Worm (Caenorhabditis elegans): ENCODE measurements around the gene cct-6.

Gene cct-6

DNA sequence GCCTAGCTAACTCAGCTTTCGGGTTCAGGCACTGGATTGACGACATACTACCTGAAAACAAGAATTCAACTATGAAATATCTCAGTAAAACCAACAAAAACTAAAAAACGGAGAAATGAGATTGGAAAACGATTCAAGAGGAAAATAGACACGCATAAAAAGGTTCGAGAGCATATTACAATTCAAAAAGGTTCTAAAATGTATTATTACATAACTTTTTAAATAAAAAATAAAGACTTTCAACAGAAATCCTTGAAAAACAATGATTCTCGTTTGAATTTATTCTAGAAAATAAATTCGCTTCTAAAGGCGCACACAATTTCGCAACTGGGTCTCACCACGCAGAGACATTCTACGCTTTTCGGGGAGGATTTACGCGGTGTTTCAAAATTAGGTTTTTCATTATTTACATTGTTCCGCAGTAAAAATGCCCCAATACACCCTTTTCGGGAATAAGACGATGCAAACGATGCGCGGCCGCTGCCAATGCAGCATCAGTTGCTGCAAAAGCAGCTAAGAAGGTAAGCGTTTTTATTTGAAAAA lies at the start of gene cct-6, which contains the start of gene alh-9:
Gene cct-6 (minus strand): TSS at position 51 of the 543 bp plus-strand sequence.
Gene alh-9 (plus strand): TSS at position 382 of the 543 bp plus-strand sequence.
- TF ChIP-seq T22C8.4 (GFP tag; IDR thresholded peaks at IDR 0.05) (no peak), flt-1 (GFP tag; IDR thresholded peaks at IDR 0.05) (no peak), ztf-23 (GFP tag; IDR thresholded peaks at IDR 0.05) (no peak), ref-1 (GFP tag; conservative IDR thresholded peaks at IDR 0.05) (no peak), cog-1 (tag; optimal IDR thresholded peaks at IDR 0.05) (peak; percentile 72)

DNA sequence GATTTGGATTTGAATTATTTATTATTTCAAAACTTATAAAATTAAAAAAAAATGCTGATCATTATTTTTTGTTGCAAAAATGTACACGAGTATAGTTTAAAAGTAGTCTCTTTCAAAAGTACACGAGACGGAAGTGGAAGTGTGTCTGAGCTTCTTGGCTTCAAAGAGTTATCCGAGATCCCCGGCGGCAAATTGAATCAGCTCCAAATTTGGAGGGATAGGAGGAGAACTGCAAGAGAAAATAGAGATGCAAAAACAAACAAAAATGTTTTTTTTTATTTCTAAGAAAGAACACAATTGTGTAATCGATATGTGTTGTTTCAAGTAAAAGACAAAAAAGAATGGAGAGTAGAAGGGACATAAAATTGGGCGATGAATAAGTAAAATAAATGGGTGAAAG lies 47.1 kb upstream of the cct-6 start:
- TF ChIP-seq flt-1 (GFP tag; IDR thresholded peaks at IDR 0.05) (no peak), med-1 (GFP tag; optimal IDR thresholded peaks at IDR 0.05; ENCODE audit: insufficient read depth) (no peak), ref-1 (GFP tag; conservative IDR thresholded peaks at IDR 0.05) (no peak), klf-2 (GFP tag; conservative IDR thresholded peaks at IDR 0.05) (no peak), tab-1 (GFP tag; IDR thresholded peaks at IDR 0.05) (no peak), cog-1 (tag; optimal IDR thresholded peaks at IDR 0.05) (no peak), ztf-29 (GFP tag; IDR thresholded peaks at IDR 0.05) (no peak), T22C8.4 (GFP tag; IDR thresholded peaks at IDR 0.05) (no peak), ztf-23 (GFP tag; IDR thresholded peaks at IDR 0.05) (no peak)

DNA sequence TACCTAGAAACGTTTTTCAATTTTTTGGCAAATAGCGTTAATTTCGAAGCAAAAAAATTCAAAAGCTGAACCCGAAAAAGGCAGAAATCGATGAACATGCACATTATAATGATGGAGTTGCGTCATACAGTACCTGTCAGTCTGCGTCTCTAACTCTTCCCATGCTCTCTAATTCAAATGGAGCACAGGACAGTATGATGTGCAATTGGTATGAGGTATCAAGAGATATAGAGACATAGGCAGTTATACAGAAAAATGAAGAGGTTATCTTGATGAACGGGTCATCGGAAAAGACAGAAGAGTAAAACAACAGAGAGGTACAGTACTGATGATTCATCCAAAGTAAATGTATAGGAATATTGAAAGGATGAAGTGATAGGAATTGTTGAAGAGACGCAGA lies 45.2 kb upstream of the cct-6 start:
- TF ChIP-seq ref-1 (GFP tag; conservative IDR thresholded peaks at IDR 0.05) (no peak), flt-1 (GFP tag; IDR thresholded peaks at IDR 0.05) (no peak), klf-2 (GFP tag; conservative IDR thresholded peaks at IDR 0.05) (no peak), med-1 (GFP tag; optimal IDR thresholded peaks at IDR 0.05; ENCODE audit: insufficient read depth) (no peak)

DNA sequence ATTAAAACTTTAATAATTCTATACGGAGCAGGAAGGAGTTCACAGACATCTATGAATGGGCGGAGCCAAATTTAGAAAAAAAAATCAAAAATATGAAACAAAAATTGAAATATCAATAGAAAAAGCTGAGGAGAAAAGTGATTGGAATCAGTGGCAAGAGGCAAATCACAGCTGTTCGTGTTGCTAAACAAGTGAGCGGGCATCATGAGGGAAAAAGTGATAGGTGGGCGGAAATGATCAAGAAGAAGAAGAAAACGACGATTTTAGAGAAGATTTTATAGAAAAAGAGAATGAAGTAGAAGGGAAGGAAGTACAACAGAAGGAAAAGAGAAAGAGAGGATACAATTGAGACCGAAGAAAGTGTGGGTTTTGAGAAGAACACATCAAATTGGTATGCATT lies 43.1 kb upstream of the cct-6 start:
- no peak for TF ChIP-seq ref-1 (GFP tag; conservative IDR thresholded peaks at IDR 0.05)
- TF ChIP-seq T22C8.4 (GFP tag; IDR thresholded peaks at IDR 0.05) = no peak
- no peak for TF ChIP-seq med-1 (GFP tag; optimal IDR thresholded peaks at IDR 0.05; ENCODE audit: insufficient read depth)
- no peak for TF ChIP-seq flt-1 (GFP tag; IDR thresholded peaks at IDR 0.05)
- TF ChIP-seq klf-2 (GFP tag; conservative IDR thresholded peaks at IDR 0.05) = no peak
- TF ChIP-seq cog-1 (tag; optimal IDR thresholded peaks at IDR 0.05) = no peak
- no peak for TF ChIP-seq tab-1 (GFP tag; IDR thresholded peaks at IDR 0.05)
- no peak for TF ChIP-seq ztf-29 (GFP tag; IDR thresholded peaks at IDR 0.05)
- no peak for TF ChIP-seq ztf-23 (GFP tag; IDR thresholded peaks at IDR 0.05)

DNA sequence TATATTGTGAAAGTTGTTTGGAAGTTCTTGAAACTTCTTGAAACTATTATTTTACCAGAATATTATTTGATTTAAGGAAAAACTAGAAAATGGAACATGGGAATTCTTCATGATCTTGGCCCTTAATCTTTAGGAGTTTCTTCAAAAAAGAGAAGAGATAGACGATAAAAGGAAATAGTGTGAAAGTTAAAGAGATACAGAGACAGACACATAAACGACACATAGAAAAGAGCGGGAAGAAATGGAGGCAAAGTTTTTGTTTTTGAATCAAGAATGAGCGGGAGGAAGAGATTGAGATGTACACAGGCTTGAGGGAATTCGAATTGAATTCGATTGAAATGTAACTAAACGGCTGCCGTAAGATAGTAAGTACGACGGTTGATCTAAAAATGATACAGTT lies 42.0 kb upstream of the cct-6 start:
- TF ChIP-seq ref-1 (GFP tag; conservative IDR thresholded peaks at IDR 0.05) = no peak
- no peak for TF ChIP-seq flt-1 (GFP tag; IDR thresholded peaks at IDR 0.05)

DNA sequence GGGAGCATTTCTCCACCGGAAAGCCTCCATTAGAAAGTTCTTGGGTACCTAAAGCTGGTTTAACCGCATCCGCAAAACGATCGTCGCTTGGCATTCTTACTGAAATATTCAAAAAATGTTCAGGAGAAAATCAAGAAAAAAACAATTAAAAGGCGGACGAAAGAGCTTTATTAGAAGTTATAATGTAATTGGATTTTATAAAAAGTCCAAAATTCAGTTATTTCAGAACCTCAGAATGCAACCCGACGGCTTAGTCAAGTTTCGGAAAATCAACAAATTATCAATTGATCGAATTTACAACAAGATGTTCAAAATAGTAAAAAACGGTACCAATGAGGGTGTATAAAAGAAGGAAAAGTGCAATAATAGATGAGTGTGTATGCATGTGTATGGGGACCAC lies 40.4 kb upstream of the cct-6 start, which contains the start of gene pxl-1:
Gene pxl-1 (minus strand): TSS at position 101 of the 400 bp plus-strand sequence.
- TF ChIP-seq tab-1 (GFP tag; IDR thresholded peaks at IDR 0.05) (no peak), ztf-23 (GFP tag; IDR thresholded peaks at IDR 0.05) (no peak), med-1 (GFP tag; optimal IDR thresholded peaks at IDR 0.05; ENCODE audit: insufficient read depth) (no peak), cog-1 (tag; optimal IDR thresholded peaks at IDR 0.05) (no peak), ref-1 (GFP tag; conservative IDR thresholded peaks at IDR 0.05) (no peak), flt-1 (GFP tag; IDR thresholded peaks at IDR 0.05) (no peak), T22C8.4 (GFP tag; IDR thresholded peaks at IDR 0.05) (no peak), klf-2 (GFP tag; conservative IDR thresholded peaks at IDR 0.05) (no peak), ztf-29 (GFP tag; IDR thresholded peaks at IDR 0.05) (no peak)

DNA sequence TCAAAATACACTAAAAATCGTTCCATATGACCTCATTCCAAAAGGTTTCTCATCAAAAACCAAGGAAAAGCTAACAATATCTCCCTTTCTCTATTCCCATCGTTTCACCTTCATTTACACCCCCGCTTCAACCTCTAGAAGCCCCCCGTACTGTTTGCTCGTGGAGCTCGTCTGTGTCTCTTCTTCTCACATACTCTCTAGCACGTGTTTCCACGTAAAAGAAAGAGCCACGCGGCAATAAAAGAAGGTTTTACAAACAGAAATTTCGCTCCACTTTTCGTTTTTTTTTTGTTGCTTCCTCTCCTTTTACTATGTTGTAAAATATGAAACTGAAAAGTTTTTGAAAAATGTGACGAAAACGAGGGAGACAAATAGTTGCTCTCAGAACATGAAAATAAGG lies 37.4 kb upstream of the cct-6 start:
- TF ChIP-seq ztf-29 (GFP tag; IDR thresholded peaks at IDR 0.05) (no peak), med-1 (GFP tag; optimal IDR thresholded peaks at IDR 0.05; ENCODE audit: insufficient read depth) (no peak), tab-1 (GFP tag; IDR thresholded peaks at IDR 0.05) (no peak), ztf-23 (GFP tag; IDR thresholded peaks at IDR 0.05) (no peak), ref-1 (GFP tag; conservative IDR thresholded peaks at IDR 0.05) (no peak), flt-1 (GFP tag; IDR thresholded peaks at IDR 0.05) (no peak)

DNA sequence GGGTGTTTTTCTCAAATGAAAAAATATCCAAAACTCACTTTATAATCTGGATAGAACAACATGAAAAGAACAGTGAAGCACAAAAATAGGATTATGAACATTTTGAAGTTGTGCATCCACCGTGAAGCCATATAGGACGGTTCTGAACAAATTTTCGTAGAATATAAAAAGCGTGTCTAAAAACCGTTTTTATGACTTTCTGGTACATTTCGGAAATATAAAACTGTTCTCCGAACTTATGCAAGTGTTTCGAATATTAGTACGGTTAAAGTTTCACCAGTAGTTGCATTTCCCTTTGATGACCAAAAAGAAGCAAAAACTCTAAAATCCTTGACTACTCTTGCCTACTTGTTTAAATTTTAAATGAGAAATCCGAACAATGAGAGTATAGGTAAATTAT lies 33.2 kb upstream of the cct-6 start, which contains the start of gene C28H8.8:
Gene C28H8.8 (minus strand): TSS at position 101 of the 400 bp plus-strand sequence.
- TF ChIP-seq tab-1 (GFP tag; IDR thresholded peaks at IDR 0.05) = no peak
- TF ChIP-seq ztf-29 (GFP tag; IDR thresholded peaks at IDR 0.05) = no peak
- no peak for TF ChIP-seq med-1 (GFP tag; optimal IDR thresholded peaks at IDR 0.05; ENCODE audit: insufficient read depth)
- TF ChIP-seq T22C8.4 (GFP tag; IDR thresholded peaks at IDR 0.05) = no peak
- no peak for TF ChIP-seq cog-1 (tag; optimal IDR thresholded peaks at IDR 0.05)
- no peak for TF ChIP-seq flt-1 (GFP tag; IDR thresholded peaks at IDR 0.05)
- TF ChIP-seq ztf-23 (GFP tag; IDR thresholded peaks at IDR 0.05) = no peak
- TF ChIP-seq ref-1 (GFP tag; conservative IDR thresholded peaks at IDR 0.05) = no peak
- TF ChIP-seq klf-2 (GFP tag; conservative IDR thresholded peaks at IDR 0.05) = no peak

DNA sequence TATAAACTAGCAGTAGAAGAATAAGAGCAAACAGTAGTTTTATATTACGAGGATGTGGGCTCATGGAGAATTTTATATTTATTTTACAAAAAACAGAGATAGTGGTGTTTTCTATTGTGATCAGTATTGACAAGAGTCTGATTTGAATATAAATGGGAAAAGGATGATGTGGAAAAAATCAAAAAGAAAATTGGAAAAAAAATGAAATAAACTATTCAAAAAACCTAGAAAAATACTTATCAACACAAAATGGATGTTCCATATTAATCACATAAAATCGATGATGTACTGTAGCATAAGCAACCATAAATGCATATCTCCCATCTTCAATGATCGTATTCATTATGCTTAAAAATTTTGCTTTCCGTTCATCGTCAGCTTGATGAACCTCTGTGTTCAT lies 31.4 kb upstream of the cct-6 start, which contains the start of gene C28H8.7:
Gene C28H8.7 (minus strand): TSS at position 101 of the 400 bp plus-strand sequence.
- TF ChIP-seq ref-1 (GFP tag; conservative IDR thresholded peaks at IDR 0.05) = no peak
- TF ChIP-seq T22C8.4 (GFP tag; IDR thresholded peaks at IDR 0.05) = no peak
- TF ChIP-seq tab-1 (GFP tag; IDR thresholded peaks at IDR 0.05) = no peak
- TF ChIP-seq ztf-23 (GFP tag; IDR thresholded peaks at IDR 0.05) = no peak
- no peak for TF ChIP-seq cog-1 (tag; optimal IDR thresholded peaks at IDR 0.05)
- TF ChIP-seq klf-2 (GFP tag; conservative IDR thresholded peaks at IDR 0.05) = no peak
- TF ChIP-seq flt-1 (GFP tag; IDR thresholded peaks at IDR 0.05) = no peak
- no peak for TF ChIP-seq ztf-29 (GFP tag; IDR thresholded peaks at IDR 0.05)
- TF ChIP-seq med-1 (GFP tag; optimal IDR thresholded peaks at IDR 0.05; ENCODE audit: insufficient read depth) = no peak

DNA sequence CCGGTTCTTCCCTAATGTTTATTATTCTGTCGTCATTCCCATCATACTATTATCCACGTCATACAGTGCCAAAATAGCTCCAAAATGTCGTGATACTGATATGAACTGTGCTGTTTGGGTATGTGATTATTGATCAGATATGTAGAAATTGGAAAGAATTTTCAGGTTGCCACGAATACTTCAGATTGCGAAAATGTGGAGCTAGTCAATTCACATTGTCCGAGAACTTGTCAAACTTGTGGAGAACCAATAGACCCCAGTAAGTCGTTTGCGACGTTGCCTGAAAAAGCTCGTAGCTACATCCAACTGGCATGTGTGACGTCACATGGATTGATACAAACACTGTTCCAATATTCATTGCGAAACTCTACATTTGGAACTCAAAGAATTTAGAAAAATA lies 29.0 kb upstream of the cct-6 start:
- TF ChIP-seq ztf-23 (GFP tag; IDR thresholded peaks at IDR 0.05) (no peak), tab-1 (GFP tag; IDR thresholded peaks at IDR 0.05) (no peak), cog-1 (tag; optimal IDR thresholded peaks at IDR 0.05) (no peak)
